Fruit fly (Drosophila melanogaster): Measurements from ENCODE around the gene Rich.

Rich gene

dm6 chr3L:22262797-22263423 is at the start of gene Rich, which contains the start of gene Ddx1:
Rich (minus strand) TSS chr3L:22262921.
Ddx1 (plus strand) TSS chr3L:22263369.
- peak; percentile 4 for TF ChIP-seq CG17801 (GFP tag; optimal IDR thresholded peaks at IDR 0.05; ENCODE audit: partially characterized antibody)

dm6 chr3L:22287994-22288766 is 25.5 kb upstream of the Rich start, which contains the start of the genes Hem and IleRS:
Hem (minus strand) TSS chr3L:22288195.
IleRS (plus strand) TSS chr3L:22288665.
- TF ChIP-seq CG17801 (GFP tag; optimal IDR thresholded peaks at IDR 0.05; ENCODE audit: partially characterized antibody), result peak; percentile 83

dm6 chr3L:22277186-22277585 is 14.5 kb upstream of the Rich start:
- no peak for TF ChIP-seq CG17801 (GFP tag; optimal IDR thresholded peaks at IDR 0.05; ENCODE audit: partially characterized antibody)

dm6 chr3L:22276614-22277013 is 13.9 kb upstream of the Rich start:
- TF ChIP-seq CG17801 (GFP tag; optimal IDR thresholded peaks at IDR 0.05; ENCODE audit: partially characterized antibody), result no peak

- TF ChIP-seq CG17801 (GFP tag; optimal IDR thresholded peaks at IDR 0.05; ENCODE audit: partially characterized antibody), result no peak
Observed at dm6 chr3L:22275989-22276388, 13.3 kb upstream of the Rich start.

dm6 chr3L:22273529-22274301 is 11.0 kb upstream of the Rich start, which contains the start of gene Srpk79D:
Srpk79D (plus strand) TSS chr3L:22273985.
- TF ChIP-seq CG17801 (GFP tag; optimal IDR thresholded peaks at IDR 0.05; ENCODE audit: partially characterized antibody), result no peak

- peak; percentile 63 for TF ChIP-seq CG17801 (GFP tag; optimal IDR thresholded peaks at IDR 0.05; ENCODE audit: partially characterized antibody)
Observed at dm6 chr3L:22267248-22267957, 4.7 kb upstream of the Rich start, which contains the start of gene Csp. Csp (plus strand) TSS chr3L:22267382.

dm6 chr3L:22266535-22266934 is 3.8 kb upstream of the Rich start, which contains the start of gene CG11523:
CG11523 (minus strand) TSS chr3L:22266679.
- TF ChIP-seq CG17801 (GFP tag; optimal IDR thresholded peaks at IDR 0.05; ENCODE audit: partially characterized antibody), result peak; percentile 15

dm6 chr3L:22242241-22242640 is 20.5 kb downstream of the Rich start:
- no peak for TF ChIP-seq CG17801 (GFP tag; optimal IDR thresholded peaks at IDR 0.05; ENCODE audit: partially characterized antibody)

dm6 chr3L:22237658-22238057 is 25.1 kb downstream of the Rich start:
- TF ChIP-seq CG17801 (GFP tag; optimal IDR thresholded peaks at IDR 0.05; ENCODE audit: partially characterized antibody), result no peak

- no peak for TF ChIP-seq CG17801 (GFP tag; optimal IDR thresholded peaks at IDR 0.05; ENCODE audit: partially characterized antibody)
Observed at dm6 chr3L:22223071-22223470, 39.6 kb downstream of the Rich start.

dm6 chr3L:22214725-22215124 is 48.0 kb downstream of the Rich start:
- no peak for TF ChIP-seq CG17801 (GFP tag; optimal IDR thresholded peaks at IDR 0.05; ENCODE audit: partially characterized antibody)

- no peak for TF ChIP-seq CG17801 (GFP tag; optimal IDR thresholded peaks at IDR 0.05; ENCODE audit: partially characterized antibody)
Observed at dm6 chr3L:22209658-22210057, 53.1 kb downstream of the Rich start.

Measured in ovary, adult (tissue).